Worm (Caenorhabditis elegans) whole organism, midembryonic: ENCODE results near the gene C01G5.7.

Experiments
- cog-1 ChIP-seq: sonication (generic microtip); optimal IDR thresholded peaks from 2 replicates; lab custom pipeline; 2016; ENCODE audit warnings: missing genetic modification characterization, missing compliant biosample characterization
- flt-1 ChIP-seq: fragments of 200-800 bp; sonication (Bioruptor generic); IDR thresholded peaks from 2 replicates; pipeline ENCODE4 v1.3.6; 2022; ENCODE audit warnings: missing genetic modification characterization, missing compliant biosample characterization
- med-1 ChIP-seq: sonication (generic microtip); optimal IDR thresholded peaks from 2 replicates; lab custom pipeline; 2017; ENCODE audit warnings: missing genetic modification characterization, mild to moderate bottlenecking, missing compliant biosample characterization, antibody characterized with exemption, missing genetic modification reagents; ENCODE audit not compliant: insufficient read depth
- ref-1 ChIP-seq: fragments of 200-800 bp; sonication (Bioruptor generic); conservative IDR thresholded peaks from 2 replicates; pipeline ENCODE4 v1.3.6; 2022; ENCODE audit warnings: missing genetic modification reagents, missing genetic modification characterization, missing compliant biosample characterization
- ztf-23 ChIP-seq: fragments of 200-800 bp; sonication (Bioruptor generic); IDR thresholded peaks from 2 replicates; pipeline ENCODE4 v1.3.6; 2022; ENCODE audit warnings: missing genetic modification reagents, missing genetic modification characterization, missing compliant biosample characterization
- ztf-29 ChIP-seq: fragments of 200-800 bp; sonication (Bioruptor generic); IDR thresholded peaks from 2 replicates; pipeline ENCODE4 v1.3.6; 2022; ENCODE audit warnings: missing genetic modification reagents, missing genetic modification characterization, missing compliant biosample characterization

ce11 chrIV:6529832-6530231 lies 11.9 kb downstream of the C01G5.7 start:
- no peak for TF ChIP-seq med-1 (GFP tag; lab: Kevin White, UChicago)
- no peak for TF ChIP-seq ztf-23 (GFP tag; lab: Robert Waterston, UW)
- TF ChIP-seq cog-1 (tag; lab: Kevin White, UChicago), result no peak
- TF ChIP-seq ztf-29 (GFP tag; lab: Robert Waterston, UW), result no peak
- TF ChIP-seq flt-1, result no peak
- no peak for TF ChIP-seq ref-1 (GFP tag; lab: Robert Waterston, UW)
